Fruit fly (Drosophila melanogaster) whole organism, embryonic: Measurements from ENCODE around the gene CG11723.

Experiments used
- Ada2b ChIP-seq: fragments of 200-800 bp; sonication (Bioruptor generic); IDR thresholded peaks from 2 replicates; pipeline ENCODE4 v1.3.6; 2022; ENCODE audit warnings: missing biosample characterization, missing genetic modification characterization
- Atf6 ChIP-seq: fragments of 200-800 bp; sonication (Bioruptor generic); IDR thresholded peaks from 2 replicates; pipeline ENCODE4 v1.3.6; 2022; ENCODE audit warnings: missing biosample characterization, missing genetic modification characterization
- Awh ChIP-seq: fragments of 200-800 bp; sonication (Bioruptor generic); IDR thresholded peaks from 2 replicates; pipeline ENCODE4, ENCODE4 v1.3.6; 2022; ENCODE audit warnings: missing biosample characterization, missing genetic modification characterization
- CG10209 ChIP-seq: fragments of 200-800 bp; sonication (Bioruptor generic); optimal IDR thresholded peaks from 3 replicates; lab custom pipeline; 2017; ENCODE audit warnings: missing biosample characterization, mild to moderate bottlenecking, missing genetic modification characterization, missing genetic modification reagents
- CG14441 ChIP-seq: fragments of 200-800 bp; sonication (Bioruptor generic); IDR thresholded peaks from 2 replicates; pipeline ENCODE4 v1.3.6; 2022; ENCODE audit warnings: missing biosample characterization, missing genetic modification characterization
- CG15601 ChIP-seq: fragments of 200-800 bp; sonication (Bioruptor generic); optimal IDR thresholded peaks from 3 replicates; lab custom pipeline; 2019; ENCODE audit warnings: missing biosample characterization, mild to moderate bottlenecking, missing genetic modification characterization, moderate library complexity
- CG1603 ChIP-seq: fragments of 200-800 bp; sonication (Bioruptor generic); optimal IDR thresholded peaks from 2 replicates; lab custom pipeline; 2019; ENCODE audit warnings: missing biosample characterization, mild to moderate bottlenecking, missing genetic modification characterization, moderate library complexity
- CG1647 ChIP-seq: fragments of 200-800 bp; sonication (Bioruptor generic); optimal IDR thresholded peaks from 3 replicates; lab custom pipeline; 2016; ENCODE audit warnings: missing biosample characterization, missing genetic modification characterization
- CG16815 ChIP-seq: fragments of 200-800 bp; sonication (Bioruptor generic); optimal IDR thresholded peaks from 3 replicates; lab custom pipeline; 2017; ENCODE audit warnings: missing biosample characterization, mild to moderate bottlenecking, missing genetic modification characterization
- CG17186 ChIP-seq: fragments of 200-800 bp; sonication (Bioruptor generic); optimal IDR thresholded peaks from 3 replicates; lab custom pipeline; 2017; ENCODE audit warnings: missing biosample characterization, missing genetic modification reagents, missing genetic modification characterization
- CG17359 ChIP-seq: fragments of 200-800 bp; sonication (Bioruptor generic); optimal IDR thresholded peaks from 3 replicates; lab custom pipeline; 2018; ENCODE audit warnings: missing biosample characterization, mild to moderate bottlenecking, missing genetic modification characterization, moderate library complexity
- CG17385 ChIP-seq: fragments of 200-800 bp; sonication (Bioruptor generic); optimal IDR thresholded peaks from 3 replicates; lab custom pipeline; 2018; ENCODE audit warnings: missing biosample characterization, mild to moderate bottlenecking, missing genetic modification characterization
- CG18262 ChIP-seq: fragments of 200-800 bp; optimal IDR thresholded peaks from 3 replicates; lab custom pipeline; 2019; ENCODE audit warnings: missing biosample characterization, mild to moderate bottlenecking, missing genetic modification characterization, moderate library complexity
- CG18476 ChIP-seq: fragments of 200-800 bp; sonication (Bioruptor generic); optimal IDR thresholded peaks from 2 replicates; lab custom pipeline; 2016; ENCODE audit warnings: missing biosample characterization, mild to moderate bottlenecking, missing genetic modification characterization
- CG30403 ChIP-seq: fragments of 200-800 bp; sonication (Bioruptor generic); optimal IDR thresholded peaks from 3 replicates; lab custom pipeline; 2016; ENCODE audit warnings: missing biosample characterization, missing genetic modification characterization
- CG33557 ChIP-seq: fragments of 200-800 bp; sonication (Bioruptor generic); optimal IDR thresholded peaks from 2 replicates; lab custom pipeline; 2019; ENCODE audit warnings: missing biosample characterization, mild to moderate bottlenecking, missing genetic modification characterization, moderate library complexity
- CG3847 ChIP-seq: fragments of 200-800 bp; sonication (Bioruptor generic); IDR thresholded peaks from 2 replicates; pipeline ENCODE4 v1.3.6; 2022; ENCODE audit warnings: missing biosample characterization, missing genetic modification characterization
- CG4282 ChIP-seq: fragments of 200-800 bp; sonication (Bioruptor generic); optimal IDR thresholded peaks from 2 replicates; lab custom pipeline; 2016; ENCODE audit warnings: missing biosample characterization, missing genetic modification characterization
- CG7372 ChIP-seq: fragments of 200-800 bp; sonication (Bioruptor generic); IDR thresholded peaks from 2 replicates; pipeline ENCODE4 v1.3.6; 2022; ENCODE audit warnings: missing biosample characterization, missing genetic modification characterization
- CG7556 ChIP-seq: fragments of 200-800 bp; sonication (Bioruptor generic); optimal IDR thresholded peaks from 2 replicates; lab custom pipeline; 2017; ENCODE audit warnings: missing biosample characterization, mild to moderate bottlenecking, missing genetic modification characterization
- CG8924 ChIP-seq: fragments of 200-800 bp; optimal IDR thresholded peaks from 3 replicates; lab custom pipeline; 2019; ENCODE audit warnings: missing biosample characterization, mild to moderate bottlenecking, missing genetic modification characterization, moderate library complexity
- CrebB ChIP-seq: fragments of 200-800 bp; sonication (Bioruptor generic); optimal IDR thresholded peaks from 3 replicates; lab custom pipeline; 2018; ENCODE audit warnings: missing biosample characterization, mild to moderate bottlenecking, missing genetic modification characterization
- D19A ChIP-seq: fragments of 200-800 bp; optimal IDR thresholded peaks from 3 replicates; lab custom pipeline; 2019; ENCODE audit warnings: missing biosample characterization, mild to moderate bottlenecking, missing genetic modification characterization, moderate library complexity
- Dip2 ChIP-seq: fragments of 200-800 bp; sonication (Bioruptor generic); IDR thresholded peaks from 2 replicates; pipeline ENCODE4 v1.3.6; 2022; ENCODE audit warnings: missing biosample characterization, missing genetic modification characterization
- Dp ChIP-seq: fragments of 200-800 bp; sonication (Bioruptor generic); optimal IDR thresholded peaks from 2 replicates; lab custom pipeline; 2018; ENCODE audit warnings: missing biosample characterization, mild to moderate bottlenecking, missing genetic modification characterization, moderate library complexity
- E2f1 ChIP-seq: fragments of 200-800 bp; sonication (Bioruptor generic); IDR thresholded peaks from 2 replicates; pipeline ENCODE4 v1.3.6; 2022; ENCODE audit warnings: missing biosample characterization, missing genetic modification characterization
- Fer1 ChIP-seq: fragments of 200-800 bp; sonication (Bioruptor generic); optimal IDR thresholded peaks from 2 replicates; lab custom pipeline; 2017; ENCODE audit warnings: missing biosample characterization, mild to moderate bottlenecking, missing genetic modification characterization
- GATAe ChIP-seq: fragments of 200-800 bp; sonication (Bioruptor generic); conservative IDR thresholded peaks from 2 replicates; pipeline ENCODE4 v1.3.6; 2022; ENCODE audit warnings: missing biosample characterization, missing genetic modification characterization
- HmgD ChIP-seq: fragments of 200-800 bp; sonication (Bioruptor generic); optimal IDR thresholded peaks from 3 replicates; lab custom pipeline; 2016; ENCODE audit warnings: missing biosample characterization, missing genetic modification characterization
- HmgZ ChIP-seq: fragments of 200-800 bp; sonication (Bioruptor generic); optimal IDR thresholded peaks from 2 replicates; lab custom pipeline; 2018; ENCODE audit warnings: missing biosample characterization, mild to moderate bottlenecking, missing genetic modification characterization
- Hsf ChIP-seq: fragments of 200-800 bp; sonication (Bioruptor generic); optimal IDR thresholded peaks from 3 replicates; lab custom pipeline; 2016; ENCODE audit warnings: missing biosample characterization, missing genetic modification characterization
- Lim3 ChIP-seq: fragments of 200-800 bp; sonication (Bioruptor generic); IDR thresholded peaks from 2 replicates; pipeline ENCODE4 v1.3.6; 2022; ENCODE audit warnings: missing biosample characterization, missing genetic modification characterization
- Myb ChIP-seq: fragments of 200-800 bp; sonication (Bioruptor generic); optimal IDR thresholded peaks from 2 replicates; lab custom pipeline; 2016; ENCODE audit warnings: missing biosample characterization, missing genetic modification characterization
- Neu2 ChIP-seq: fragments of 200-800 bp; sonication (Bioruptor generic); optimal IDR thresholded peaks from 3 replicates; lab custom pipeline; 2016; ENCODE audit warnings: missing biosample characterization, missing genetic modification characterization, borderline replicate concordance
- Nf-YA ChIP-seq: fragments of 200-800 bp; sonication (Bioruptor generic); IDR thresholded peaks from 2 replicates; pipeline ENCODE4 v1.3.6; 2022; ENCODE audit warnings: missing biosample characterization, missing genetic modification characterization
- Stat92E ChIP-seq, 3 experiments: fragments of >200 bp in 2 of 3; fragments of 200-800 bp in 1 of 3; sonication (Bioruptor generic) in 1 of 3; optimal IDR thresholded peaks; 2 replicates each; lab custom pipeline; 2017 to 2019; ENCODE audit warnings: missing biosample characterization in 3 of 3, missing genetic modification characterization in 3 of 3, mild to moderate bottlenecking in 1 of 3, moderate library complexity in 1 of 3
- abd-A ChIP-seq: fragments of 200-800 bp; sonication (Bioruptor generic); optimal IDR thresholded peaks from 3 replicates; lab custom pipeline; 2019; ENCODE audit warnings: missing biosample characterization, mild to moderate bottlenecking, missing genetic modification characterization, moderate library complexity
- bab2 ChIP-seq: fragments of 200-800 bp; sonication (Bioruptor generic); optimal IDR thresholded peaks from 2 replicates; lab custom pipeline; 2016; ENCODE audit warnings: missing biosample characterization, missing genetic modification characterization
- bsh ChIP-seq, 2 experiments: fragments of 200-800 bp; sonication (Bioruptor generic); optimal IDR thresholded peaks; 2 replicates each; lab custom pipeline; 2017 to 2018; ENCODE audit warnings: mild to moderate bottlenecking in 2 of 2, missing biosample characterization in 2 of 2, missing genetic modification characterization in 2 of 2, moderate library complexity in 1 of 2
- chm ChIP-seq: fragments of 200-800 bp; sonication (Bioruptor generic); IDR thresholded peaks from 2 replicates; pipeline ENCODE4 v1.3.6; 2022; ENCODE audit warnings: missing biosample characterization, missing genetic modification characterization
- fru ChIP-seq: fragments of >200 bp; optimal IDR thresholded peaks from 2 replicates; lab custom pipeline; 2017
- gfzf ChIP-seq: fragments of 200-800 bp; sonication (Bioruptor generic); optimal IDR thresholded peaks from 2 replicates; lab custom pipeline; 2016; ENCODE audit warnings: missing biosample characterization, mild to moderate bottlenecking, missing genetic modification characterization, moderate library complexity
- h ChIP-seq: fragments of >200 bp; optimal IDR thresholded peaks from 2 replicates; lab custom pipeline; 2017
- p53 ChIP-seq: fragments of 200-800 bp; sonication (Bioruptor generic); optimal IDR thresholded peaks from 2 replicates; lab custom pipeline; 2016; ENCODE audit warnings: missing biosample characterization, missing genetic modification characterization
- pan ChIP-seq, 4 experiments: fragments of >200 bp in 3 of 4; fragments of 200-800 bp in 1 of 4; sonication (Bioruptor generic) in 1 of 4; optimal IDR thresholded peaks in 3 of 4; IDR thresholded peaks in 1 of 4; 2 replicates each; pipeline versions ENCODE4 v1.3.6 to Lab custom; 2017 to 2022; ENCODE audit warnings: missing biosample characterization in 2 of 4, missing genetic modification characterization in 2 of 4, mixed read lengths in 1 of 4
- pb ChIP-seq: fragments of 200-800 bp; sonication (Bioruptor generic); optimal IDR thresholded peaks from 3 replicates; lab custom pipeline; 2016; ENCODE audit warnings: missing biosample characterization, missing genetic modification characterization
- prd ChIP-seq, 3 experiments: fragments of >200 bp in 2 of 3; fragments of 200-800 bp in 1 of 3; sonication (Bioruptor generic) in 1 of 3; optimal IDR thresholded peaks in 2 of 3; IDR thresholded peaks in 1 of 3; 2 replicates in 2 of 3; 3 replicates in 1 of 3; pipeline versions ENCODE4 v1.3.6 to Lab custom; 2017 to 2022; ENCODE audit warnings: missing biosample characterization in 1 of 3, missing genetic modification characterization in 1 of 3
- row ChIP-seq: fragments of 200-800 bp; sonication (Bioruptor generic); IDR thresholded peaks from 3 replicates; pipeline ENCODE4 v1.3.6; 2022; ENCODE audit warnings: missing biosample characterization, missing genetic modification characterization
- tgo ChIP-seq: fragments of 200-800 bp; sonication (Bioruptor generic); IDR thresholded peaks from 3 replicates; pipeline ENCODE4 v1.3.6; 2022; ENCODE audit warnings: missing biosample characterization, missing genetic modification characterization
- twi ChIP-seq: fragments of 200-800 bp; optimal IDR thresholded peaks from 2 replicates; lab custom pipeline; 2019; ENCODE audit warnings: missing biosample characterization, mild to moderate bottlenecking, missing genetic modification characterization, moderate library complexity
- vnd ChIP-seq: fragments of 200-800 bp; sonication (Bioruptor generic); IDR thresholded peaks from 3 replicates; pipeline ENCODE4 v1.3.6; 2022; ENCODE audit warnings: missing biosample characterization, missing genetic modification characterization; ENCODE audit not compliant: partially characterized antibody

Gene CG11723

DNA sequence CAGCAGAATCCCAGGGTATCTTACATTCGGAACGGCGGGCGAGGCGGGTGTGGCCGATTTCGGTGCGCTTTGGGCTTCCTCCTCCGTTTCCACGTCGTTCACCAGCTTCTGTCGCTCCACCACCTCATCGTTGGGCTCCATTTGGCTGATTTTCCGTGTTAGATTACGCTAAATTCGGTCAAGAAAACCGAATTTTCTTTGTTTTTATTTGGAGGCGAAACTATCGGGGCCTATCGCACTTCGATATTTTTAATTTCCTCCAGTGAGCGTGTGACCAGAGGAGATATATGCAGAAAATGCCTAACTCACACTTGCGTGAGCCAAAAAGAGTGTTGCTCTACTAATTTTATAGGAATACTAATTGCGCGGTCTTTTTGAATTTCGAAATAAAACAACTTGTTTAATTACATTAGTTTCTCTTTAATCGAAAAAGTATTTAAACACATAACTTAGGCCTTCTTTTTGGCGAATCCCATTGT, 45.1 kb upstream of the CG11723 start, which contains the start of gene CG10874 (continued):
- no peak for TF ChIP-seq E2f1 (GFP tag; lab: Robert Waterston, UW)
- TF ChIP-seq Myb (GFP tag; lab: Kevin White, UChicago): peak; percentile 88
- no peak for TF ChIP-seq D19A (tag; lab: Kevin White, UChicago)
- TF ChIP-seq CG17359: no peak
- TF ChIP-seq CG1647 (GFP tag; lab: Kevin White, UChicago): no peak
- TF ChIP-seq bab2 (GFP tag; lab: Kevin White, UChicago): no peak
- peak; percentile 57 for TF ChIP-seq abd-A
- TF ChIP-seq tgo (GFP tag; lab: Robert Waterston, UW): no peak
- no peak for TF ChIP-seq CG7556 (GFP tag; lab: Kevin White, UChicago)
- TF ChIP-seq CG10209 (GFP tag; lab: Kevin White, UChicago): no peak
- no peak for TF ChIP-seq prd (optimal IDR thresholded peaks at IDR 0.05; lab: Kevin White, UChicago)
- no peak for TF ChIP-seq prd (GFP tag; IDR thresholded peaks at IDR 0.05; lab: Robert Waterston, UW)
- no peak for TF ChIP-seq Stat92E (GFP tag; optimal IDR thresholded peaks at IDR 0.05; lab: Kevin White, UChicago)
- no peak for TF ChIP-seq Awh (GFP tag; lab: Robert Waterston, UW)
- TF ChIP-seq CG17186 (GFP tag; lab: Kevin White, UChicago): peak; percentile 17
- TF ChIP-seq CG18476: no peak
- TF ChIP-seq Neu2 (GFP tag; lab: Kevin White, UChicago): no peak
- TF ChIP-seq p53 (GFP tag; lab: Kevin White, UChicago): no peak
- TF ChIP-seq CG8924: no peak
- no peak for TF ChIP-seq CG4282 (GFP tag; lab: Kevin White, UChicago)
- TF ChIP-seq vnd: no peak
- no peak for TF ChIP-seq CG33557 (GFP tag; lab: Kevin White, UChicago)
- no peak for TF ChIP-seq pb (GFP tag; lab: Kevin White, UChicago)
- TF ChIP-seq Nf-YA (GFP tag; lab: Robert Waterston, UW): no peak
- no peak for TF ChIP-seq CG3847
- TF ChIP-seq h (lab: Kevin White, UChicago): no peak
- TF ChIP-seq gfzf: peak; percentile 98
- no peak for TF ChIP-seq bsh (GFP tag; optimal IDR thresholded peaks at IDR 0.05; lab: Kevin White, UChicago)
- TF ChIP-seq Atf6 (GFP tag; lab: Robert Waterston, UW): no peak
- TF ChIP-seq CG30403 (GFP tag; lab: Kevin White, UChicago): no peak
- TF ChIP-seq Dip2 (GFP tag; lab: Robert Waterston, UW): no peak
- TF ChIP-seq GATAe (GFP tag; lab: Robert Waterston, UW): no peak
- peak; percentile 99 for TF ChIP-seq Dp
- peak; percentile 11 for TF ChIP-seq Fer1
- TF ChIP-seq CG15601 (tag; lab: Kevin White, UChicago): peak; percentile 8
- no peak for TF ChIP-seq Lim3 (GFP tag; lab: Robert Waterston, UW)
- no peak for TF ChIP-seq CG7372 (GFP tag; lab: Robert Waterston, UW)
- TF ChIP-seq CG17385 (GFP tag; lab: Kevin White, UChicago): no peak
- TF ChIP-seq Hsf (GFP tag; lab: Kevin White, UChicago): no peak
- TF ChIP-seq row (GFP tag; lab: Robert Waterston, UW): no peak
- TF ChIP-seq pan (optimal IDR thresholded peaks at IDR 0.05; lab: Kevin White, UChicago): no peak
- no peak for TF ChIP-seq pan (GFP tag; optimal IDR thresholded peaks at IDR 0.05 in 1 of 2, IDR thresholded peaks at IDR 0.05 in 1 of 2)
- peak; percentile 72 for TF ChIP-seq CG1603 (tag; lab: Kevin White, UChicago)
- TF ChIP-seq HmgD: peak; percentile 51
- TF ChIP-seq twi (tag; lab: Kevin White, UChicago): no peak
- no peak for TF ChIP-seq fru
- peak; percentile 14 for TF ChIP-seq CrebB (tag; lab: Kevin White, UChicago)
- TF ChIP-seq CG16815 (GFP tag; lab: Kevin White, UChicago): no peak
- no peak for TF ChIP-seq CG18262
- no peak for TF ChIP-seq CG14441 (GFP tag; lab: Robert Waterston, UW)
- peak; percentile 60 for TF ChIP-seq HmgZ (tag; lab: Kevin White, UChicago)
- no peak for TF ChIP-seq Ada2b (GFP tag; lab: Robert Waterston, UW)
- TF ChIP-seq chm (GFP tag; lab: Robert Waterston, UW): no peak
